Fruit fly (Drosophila melanogaster) whole organism, embryonic: ENCODE data around the gene Or67a.
A peak's percentile ranks its signal among the peaks of the same experiment; 100 is the strongest.

Source experiments
- B-H1 ChIP-seq: fragments of 200-800 bp; sonication (Bioruptor generic); IDR thresholded peaks from 3 replicates; pipeline ENCODE4 v1.3.6; 2022; ENCODE audit warnings: missing biosample characterization, missing genetic modification characterization
- BtbVII ChIP-seq: fragments of 200-800 bp; sonication (Bioruptor generic); optimal IDR thresholded peaks from 3 replicates; lab custom pipeline; 2017; ENCODE audit warnings: missing biosample characterization, mild to moderate bottlenecking, missing genetic modification characterization
- CG10979 ChIP-seq: fragments of 200-800 bp; sonication (Bioruptor generic); optimal IDR thresholded peaks from 2 replicates; lab custom pipeline; 2018; ENCODE audit warnings: missing biosample characterization, mild to moderate bottlenecking, missing genetic modification characterization, moderate library complexity
- CG17829 ChIP-seq: fragments of 200-800 bp; optimal IDR thresholded peaks from 2 replicates; lab custom pipeline; 2019; ENCODE audit warnings: missing biosample characterization, mild to moderate bottlenecking, missing genetic modification characterization, moderate library complexity
- CG18599 ChIP-seq: fragments of 200-800 bp; sonication (Bioruptor generic); optimal IDR thresholded peaks from 3 replicates; lab custom pipeline; 2017; ENCODE audit warnings: missing biosample characterization, missing genetic modification characterization, mild to moderate bottlenecking, moderate library complexity, missing genetic modification reagents
- CG4424 ChIP-seq: fragments of 200-800 bp; sonication (Bioruptor generic); optimal IDR thresholded peaks from 3 replicates; lab custom pipeline; 2016; ENCODE audit warnings: missing biosample characterization, missing genetic modification characterization
- CG7372 ChIP-seq: fragments of 200-800 bp; sonication (Bioruptor generic); IDR thresholded peaks from 2 replicates; pipeline ENCODE4 v1.3.6; 2022; ENCODE audit warnings: missing biosample characterization, missing genetic modification characterization
- CG7839 ChIP-seq: fragments of 200-800 bp; sonication (Bioruptor generic); optimal IDR thresholded peaks from 3 replicates; lab custom pipeline; 2018; ENCODE audit warnings: missing biosample characterization, mild to moderate bottlenecking, missing genetic modification characterization, moderate library complexity
- CG9215 ChIP-seq: fragments of 200-800 bp; sonication (Bioruptor generic); IDR thresholded peaks from 2 replicates; pipeline ENCODE4 v1.3.6; 2022; ENCODE audit warnings: missing biosample characterization, missing genetic modification characterization
- CG9437 ChIP-seq: fragments of 200-800 bp; sonication (Bioruptor generic); optimal IDR thresholded peaks from 2 replicates; lab custom pipeline; 2018; ENCODE audit warnings: missing biosample characterization, mild to moderate bottlenecking, missing genetic modification characterization
- Dad ChIP-seq: fragments of 200-800 bp; sonication (Bioruptor generic); optimal IDR thresholded peaks from 3 replicates; lab custom pipeline; 2016; ENCODE audit warnings: missing biosample characterization, missing genetic modification characterization
- Dbx ChIP-seq: fragments of 200-800 bp; sonication (Bioruptor generic); IDR thresholded peaks from 3 replicates; pipeline ENCODE4 v1.3.6; 2022; ENCODE audit warnings: missing biosample characterization, missing genetic modification characterization
- Doc3 ChIP-seq: fragments of 200-800 bp; sonication (Bioruptor generic); IDR thresholded peaks from 3 replicates; pipeline ENCODE4 v1.3.6; 2022; ENCODE audit warnings: missing biosample characterization, missing genetic modification characterization; ENCODE audit not compliant: partially characterized antibody
- Fer3 ChIP-seq: fragments of 200-800 bp; sonication (Bioruptor generic); optimal IDR thresholded peaks from 2 replicates; lab custom pipeline; 2018; ENCODE audit warnings: missing biosample characterization, mild to moderate bottlenecking, missing genetic modification characterization, moderate library complexity
- HLH54F ChIP-seq: fragments of 200-800 bp; sonication (Bioruptor generic); optimal IDR thresholded peaks from 3 replicates; lab custom pipeline; 2016; ENCODE audit warnings: missing biosample characterization, missing genetic modification characterization
- Hand ChIP-seq: fragments of 200-800 bp; sonication (Bioruptor generic); optimal IDR thresholded peaks from 2 replicates; lab custom pipeline; 2017; ENCODE audit warnings: mild to moderate bottlenecking, missing biosample characterization, missing genetic modification reagents, missing genetic modification characterization
- Hr39 ChIP-seq: fragments of >200 bp; optimal IDR thresholded peaks from 2 replicates; lab custom pipeline; 2017
- Med ChIP-seq: fragments of 200-800 bp; sonication (Bioruptor generic); peaks from one replicate; lab custom pipeline; 2016; ENCODE audit warnings: missing biosample characterization, missing genetic modification characterization, mild to moderate bottlenecking, inconsistent platforms, moderate library complexity
- Meics ChIP-seq: fragments of 200-800 bp; sonication (Bioruptor generic); optimal IDR thresholded peaks from 2 replicates; lab custom pipeline; 2017; ENCODE audit warnings: missing biosample characterization, mild to moderate bottlenecking, missing genetic modification characterization
- Mes4 ChIP-seq: fragments of 200-800 bp; sonication (Bioruptor generic); optimal IDR thresholded peaks from 2 replicates; lab custom pipeline; 2016; ENCODE audit warnings: missing biosample characterization, missing genetic modification characterization
- Ptx1 ChIP-seq: fragments of 200-800 bp; sonication (Bioruptor generic); IDR thresholded peaks from 2 replicates; pipeline ENCODE4 v1.3.6; 2022; ENCODE audit warnings: missing biosample characterization, missing genetic modification characterization
- Sox102F ChIP-seq: fragments of 200-800 bp; sonication (Bioruptor generic); optimal IDR thresholded peaks from 2 replicates; lab custom pipeline; 2018; ENCODE audit warnings: missing biosample characterization, mild to moderate bottlenecking, missing genetic modification characterization, moderate library complexity
- Vsx1 ChIP-seq: fragments of 200-800 bp; sonication (Bioruptor generic); optimal IDR thresholded peaks from 2 replicates; lab custom pipeline; 2017; ENCODE audit warnings: missing biosample characterization, mild to moderate bottlenecking, missing genetic modification characterization, missing genetic modification reagents
- bcd ChIP-seq: fragments of 200-800 bp; sonication (Bioruptor generic); optimal IDR thresholded peaks from 2 replicates; lab custom pipeline; 2017; ENCODE audit warnings: missing biosample characterization, mild to moderate bottlenecking, missing genetic modification characterization
- cad ChIP-seq: fragments of >200 bp; optimal IDR thresholded peaks from 2 replicates; lab custom pipeline; 2017; ENCODE audit warnings: missing biosample characterization, missing genetic modification characterization
- cwo ChIP-seq: fragments of 200-800 bp; sonication (Bioruptor generic); optimal IDR thresholded peaks from 3 replicates; lab custom pipeline; 2017; ENCODE audit warnings: missing biosample characterization, missing genetic modification characterization, mild to moderate bottlenecking, moderate library complexity, missing genetic modification reagents
- dmrt99B ChIP-seq: fragments of 200-800 bp; sonication (Bioruptor generic); optimal IDR thresholded peaks from 2 replicates; lab custom pipeline; 2018; ENCODE audit warnings: missing biosample characterization, mild to moderate bottlenecking, missing genetic modification characterization, moderate library complexity
- eve ChIP-seq, 2 experiments: fragments of >200 bp; optimal IDR thresholded peaks; 2 replicates each; lab custom pipeline; 2017; ENCODE audit warnings: missing biosample characterization in 2 of 2, missing genetic modification characterization in 2 of 2
- fd96Cb ChIP-seq: fragments of 200-800 bp; sonication (Bioruptor generic); optimal IDR thresholded peaks from 2 replicates; lab custom pipeline; 2018; ENCODE audit warnings: missing biosample characterization, mild to moderate bottlenecking, missing genetic modification characterization, moderate library complexity
- kah ChIP-seq: fragments of 200-800 bp; sonication (Bioruptor generic); optimal IDR thresholded peaks from 2 replicates; lab custom pipeline; 2018; ENCODE audit warnings: missing biosample characterization, mild to moderate bottlenecking, missing genetic modification characterization
- nmo ChIP-seq: fragments of 200-800 bp; sonication (Bioruptor generic); optimal IDR thresholded peaks from 2 replicates; lab custom pipeline; 2018; ENCODE audit warnings: missing biosample characterization, mild to moderate bottlenecking, missing genetic modification characterization, moderate library complexity
- onecut ChIP-seq: fragments of 200-800 bp; sonication (Bioruptor generic); IDR thresholded peaks from 2 replicates; pipeline ENCODE4 v1.3.6; 2022; ENCODE audit warnings: missing biosample characterization, missing genetic modification characterization
- scrt ChIP-seq: fragments of 200-800 bp; sonication (Bioruptor generic); optimal IDR thresholded peaks from 2 replicates; lab custom pipeline; 2018; ENCODE audit warnings: missing biosample characterization, mild to moderate bottlenecking, missing genetic modification characterization, moderate library complexity
- sr ChIP-seq: fragments of 200-800 bp; sonication (Bioruptor generic); IDR thresholded peaks from 3 replicates; pipeline ENCODE4 v1.3.6; 2022; ENCODE audit warnings: missing biosample characterization, missing genetic modification characterization
- tin ChIP-seq: fragments of 200-800 bp; sonication (Bioruptor generic); optimal IDR thresholded peaks from 3 replicates; lab custom pipeline; 2016; ENCODE audit warnings: missing biosample characterization, missing genetic modification characterization
- toy ChIP-seq: fragments of 200-800 bp; sonication (Bioruptor generic); IDR thresholded peaks from 2 replicates; pipeline ENCODE4 v1.3.6; 2022; ENCODE audit warnings: missing biosample characterization, missing genetic modification characterization
- twi ChIP-seq: fragments of 200-800 bp; optimal IDR thresholded peaks from 2 replicates; lab custom pipeline; 2019; ENCODE audit warnings: missing biosample characterization, mild to moderate bottlenecking, missing genetic modification characterization, moderate library complexity
- vvl ChIP-seq: fragments of 200-800 bp; sonication (Bioruptor generic); IDR thresholded peaks from 2 replicates; pipeline ENCODE4 v1.3.6; 2022; ENCODE audit warnings: missing biosample characterization, missing genetic modification characterization
- zf30C ChIP-seq: fragments of 200-800 bp; sonication (Bioruptor generic); optimal IDR thresholded peaks from 3 replicates; lab custom pipeline; 2018; ENCODE audit warnings: missing biosample characterization, mild to moderate bottlenecking, missing genetic modification characterization
- zfh1 ChIP-seq: fragments of 200-800 bp; sonication (Bioruptor generic); IDR thresholded peaks from 3 replicates; pipeline ENCODE4 v1.3.6; 2022; ENCODE audit warnings: missing biosample characterization, missing genetic modification characterization

The Or67a gene

DNA sequence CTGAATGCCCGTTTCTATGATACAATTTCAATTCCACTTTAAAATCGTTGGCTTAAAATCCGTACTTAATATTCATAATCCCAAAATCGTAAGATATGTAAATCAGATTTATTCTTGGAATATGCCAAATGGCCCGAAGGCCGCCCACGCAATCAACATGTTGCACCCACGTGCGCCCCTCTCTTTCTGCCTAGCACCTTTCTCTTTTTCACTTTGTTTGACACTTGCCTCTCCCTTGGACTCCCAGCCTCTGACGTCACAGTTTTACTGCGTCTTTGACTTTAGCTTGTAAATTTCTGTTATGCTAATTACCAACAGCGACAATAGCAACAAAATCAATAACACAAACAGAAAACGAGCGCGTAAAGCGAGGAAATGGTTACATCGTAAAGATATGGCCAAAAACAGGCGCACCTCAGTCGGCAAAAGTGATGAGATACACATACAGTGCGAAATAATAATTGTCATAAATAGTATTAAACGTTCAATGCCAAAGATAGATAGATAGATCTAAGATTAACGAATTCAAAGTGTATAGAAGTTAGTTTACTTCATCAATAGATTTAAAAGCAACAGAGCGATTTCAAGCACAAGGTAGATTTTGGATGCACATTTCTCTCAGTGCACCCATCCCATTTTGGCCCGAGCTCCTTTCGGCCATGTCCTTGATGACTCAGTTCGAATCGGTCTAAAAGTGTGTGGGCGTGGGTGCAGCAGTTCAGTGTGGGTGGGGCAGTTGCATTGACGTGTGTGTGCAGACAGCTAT lies 25.1 kb upstream of the Or67a start (continued):
- TF ChIP-seq onecut (GFP tag; lab: Robert Waterston, UW) (peak; percentile 52; the same call in 1 of the 2 replicates), Mes4 (GFP tag; lab: Kevin White, UChicago) (no peak), bcd (peak; percentile 8), zfh1 (GFP tag; lab: Robert Waterston, UW) (0 out of 3 replicates have a peak, but pooled peaks have one; percentile 16), Vsx1 (GFP tag; lab: Kevin White, UChicago) (no peak), Doc3 (no peak), CG18599 (peak; percentile 22), BtbVII (GFP tag; lab: Kevin White, UChicago) (peak; percentile 31), Meics (GFP tag; lab: Kevin White, UChicago) (peak; percentile 34), scrt (GFP tag; lab: Kevin White, UChicago) (peak; percentile 58), HLH54F (no peak), kah (GFP tag; lab: Kevin White, UChicago) (peak; percentile 46), vvl (GFP tag; lab: Robert Waterston, UW) (peak; percentile 7; the same call in 1 of the 2 replicates), tin (GFP tag; lab: Kevin White, UChicago) (peak; percentile 11), CG4424 (GFP tag; lab: Kevin White, UChicago) (peak; percentile 16), CG17829 (tag; lab: Kevin White, UChicago) (peak; percentile 10), Hr39 (lab: Kevin White, UChicago) (no peak), CG9215 (GFP tag; lab: Robert Waterston, UW) (no peak), toy (GFP tag; lab: Robert Waterston, UW) (no peak), CG7372 (GFP tag; lab: Robert Waterston, UW) (no peak), nmo (peak; percentile 23), Med (GFP tag; lab: Kevin White, UChicago) (peak; percentile 70), CG7839 (tag; lab: Kevin White, UChicago) (peak; percentile 12), CG10979 (tag; lab: Kevin White, UChicago) (peak; percentile 26), twi (tag; lab: Kevin White, UChicago) (peak; percentile 30), dmrt99B (no peak), Dad (GFP tag; lab: Kevin White, UChicago) (no peak), sr (GFP tag; lab: Robert Waterston, UW) (peak; percentile 98), Ptx1 (GFP tag; lab: Robert Waterston, UW) (no peak), Dbx (GFP tag; lab: Robert Waterston, UW) (no peak), cwo (GFP tag; lab: Kevin White, UChicago) (peak; percentile 40), Hand (GFP tag; lab: Kevin White, UChicago) (no peak), Fer3 (peak; percentile 22), cad (no peak), Sox102F (peak; percentile 17), fd96Cb (peak; percentile 1), B-H1 (GFP tag; lab: Robert Waterston, UW) (no peak)

DNA sequence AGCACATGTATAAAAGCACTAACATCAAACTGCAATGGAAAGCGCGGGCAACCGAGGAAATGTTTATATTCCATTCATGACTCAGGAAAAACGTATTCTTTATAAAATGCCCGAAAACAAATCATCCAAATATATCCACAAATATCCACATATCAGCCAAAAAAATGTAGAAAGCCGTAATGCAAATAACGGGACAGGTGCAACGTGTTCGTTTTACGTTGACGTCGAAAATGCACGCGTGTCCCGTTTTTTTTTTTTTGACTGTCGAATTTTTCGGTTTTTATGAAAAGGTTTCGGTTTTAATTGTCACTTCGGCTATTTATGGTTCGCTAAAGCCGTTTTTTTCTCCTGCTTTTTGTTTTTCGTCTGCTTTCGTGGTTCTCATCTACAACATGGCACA lies 24.3 kb upstream of the Or67a start:
- TF ChIP-seq CG9437 (GFP tag; lab: Kevin White, UChicago) (peak; percentile 52), zf30C (no peak), eve (GFP tag; optimal IDR thresholded peaks at IDR 0.05; lab: Kevin White, UChicago) (peak in 1 of 2 experiments; percentile 55)
